Fruit fly (Drosophila melanogaster) whole organism, embryonic: ENCODE results near the gene Atg2.

ENCODE experiments used
- Adf1 ChIP-seq: fragments of 200-800 bp; sonication (Bioruptor generic); IDR thresholded peaks from 2 replicates; pipeline ENCODE4 v1.3.6; 2022; ENCODE audit warnings: missing biosample characterization, missing genetic modification characterization
- Bdp1 ChIP-seq: fragments of 200-800 bp; sonication (Bioruptor generic); optimal IDR thresholded peaks from 3 replicates; lab custom pipeline; 2016; ENCODE audit warnings: missing biosample characterization, missing genetic modification characterization
- Blimp-1 ChIP-seq: fragments of 200-800 bp; sonication (Bioruptor generic); optimal IDR thresholded peaks from 3 replicates; lab custom pipeline; 2018; ENCODE audit warnings: missing biosample characterization, missing genetic modification characterization, mild to moderate bottlenecking, moderate library complexity, missing genetic modification reagents
- BtbVII ChIP-seq: fragments of 200-800 bp; sonication (Bioruptor generic); optimal IDR thresholded peaks from 3 replicates; lab custom pipeline; 2017; ENCODE audit warnings: missing biosample characterization, mild to moderate bottlenecking, missing genetic modification characterization
- CG11696 ChIP-seq: fragments of 200-800 bp; sonication (Bioruptor generic); IDR thresholded peaks from 2 replicates; pipeline ENCODE4 v1.3.6; 2022; ENCODE audit warnings: missing biosample characterization, missing genetic modification characterization
- CG11723 ChIP-seq: fragments of 200-800 bp; sonication (Bioruptor generic); optimal IDR thresholded peaks from 2 replicates; lab custom pipeline; 2017; ENCODE audit warnings: missing biosample characterization, mild to moderate bottlenecking, missing genetic modification characterization
- CG1233 ChIP-seq: fragments of 200-800 bp; sonication (Bioruptor generic); optimal IDR thresholded peaks from 4 replicates; lab custom pipeline; 2018; ENCODE audit warnings: missing biosample characterization, mild to moderate bottlenecking, missing genetic modification characterization
- CG13775 ChIP-seq: fragments of 200-800 bp; sonication (Bioruptor generic); optimal IDR thresholded peaks from 3 replicates; lab custom pipeline; 2017; ENCODE audit warnings: missing biosample characterization, mild to moderate bottlenecking, missing genetic modification characterization
- CG13894 ChIP-seq: fragments of 200-800 bp; sonication (Bioruptor generic); optimal IDR thresholded peaks from 3 replicates; lab custom pipeline; 2018; ENCODE audit warnings: missing biosample characterization, mild to moderate bottlenecking, missing genetic modification characterization, moderate library complexity
- CG17385 ChIP-seq: fragments of 200-800 bp; sonication (Bioruptor generic); optimal IDR thresholded peaks from 3 replicates; lab custom pipeline; 2018; ENCODE audit warnings: missing biosample characterization, mild to moderate bottlenecking, missing genetic modification characterization
- CG17612 ChIP-seq: fragments of 200-800 bp; sonication (Bioruptor generic); IDR thresholded peaks from 2 replicates; pipeline ENCODE4 v1.3.6; 2022; ENCODE audit warnings: missing biosample characterization, missing genetic modification characterization
- CG18619 ChIP-seq: fragments of 200-800 bp; sonication (Bioruptor generic); optimal IDR thresholded peaks from 3 replicates; lab custom pipeline; 2017; ENCODE audit warnings: missing biosample characterization, mild to moderate bottlenecking, missing genetic modification characterization
- CG32532 ChIP-seq: fragments of 200-800 bp; sonication (Bioruptor generic); IDR thresholded peaks from 2 replicates; pipeline ENCODE4 v1.3.6; 2022; ENCODE audit warnings: missing biosample characterization, missing genetic modification characterization
- CG32772 ChIP-seq: fragments of 200-800 bp; sonication (Bioruptor generic); IDR thresholded peaks from 2 replicates; pipeline ENCODE4 v1.3.6; 2022; ENCODE audit warnings: missing biosample characterization, missing genetic modification characterization
- CG3407 ChIP-seq: fragments of 200-800 bp; sonication (Bioruptor generic); optimal IDR thresholded peaks from 2 replicates; lab custom pipeline; 2018; ENCODE audit warnings: missing biosample characterization, mild to moderate bottlenecking, missing genetic modification characterization
- CG4404 ChIP-seq: fragments of 200-800 bp; sonication (Bioruptor generic); IDR thresholded peaks from 2 replicates; pipeline ENCODE4 v1.3.6; 2022; ENCODE audit warnings: missing biosample characterization, missing genetic modification characterization
- CG4820 ChIP-seq: fragments of 200-800 bp; sonication (Bioruptor generic); optimal IDR thresholded peaks from 3 replicates; lab custom pipeline; 2016; ENCODE audit warnings: missing biosample characterization, missing genetic modification characterization
- CG6765 ChIP-seq: fragments of 200-800 bp; sonication (Bioruptor generic); optimal IDR thresholded peaks from 3 replicates; lab custom pipeline; 2017; ENCODE audit warnings: missing biosample characterization, mild to moderate bottlenecking, missing genetic modification characterization
- CG7357 ChIP-seq: fragments of 200-800 bp; sonication (Bioruptor generic); IDR thresholded peaks from 3 replicates; pipeline ENCODE4 v1.3.6; 2022; ENCODE audit warnings: missing biosample characterization, missing genetic modification characterization
- Dad ChIP-seq: fragments of 200-800 bp; sonication (Bioruptor generic); optimal IDR thresholded peaks from 3 replicates; lab custom pipeline; 2016; ENCODE audit warnings: missing biosample characterization, missing genetic modification characterization
- Dek ChIP-seq: fragments of 200-800 bp; sonication (Bioruptor generic); optimal IDR thresholded peaks from 3 replicates; lab custom pipeline; 2019; ENCODE audit warnings: missing biosample characterization, mild to moderate bottlenecking, missing genetic modification characterization, moderate library complexity
- Dip2 ChIP-seq: fragments of 200-800 bp; sonication (Bioruptor generic); IDR thresholded peaks from 2 replicates; pipeline ENCODE4 v1.3.6; 2022; ENCODE audit warnings: missing biosample characterization, missing genetic modification characterization
- E2f1 ChIP-seq: fragments of 200-800 bp; sonication (Bioruptor generic); IDR thresholded peaks from 2 replicates; pipeline ENCODE4 v1.3.6; 2022; ENCODE audit warnings: missing biosample characterization, missing genetic modification characterization
- Ets97D ChIP-seq: fragments of 200-800 bp; sonication (Bioruptor generic); optimal IDR thresholded peaks from 3 replicates; lab custom pipeline; 2016; ENCODE audit warnings: missing biosample characterization, missing genetic modification characterization
- H15 ChIP-seq: fragments of 200-800 bp; sonication (Bioruptor generic); IDR thresholded peaks from 3 replicates; pipeline ENCODE4 v1.3.6; 2022; ENCODE audit warnings: missing biosample characterization, missing genetic modification characterization
- Hmx ChIP-seq: fragments of 200-800 bp; sonication (Bioruptor generic); optimal IDR thresholded peaks from 2 replicates; lab custom pipeline; 2016; ENCODE audit warnings: missing biosample characterization, missing genetic modification characterization
- Hr51 ChIP-seq, 2 experiments: fragments of 200-800 bp; sonication (Bioruptor generic); optimal IDR thresholded peaks; 2 replicates in 1 of 2; 3 replicates in 1 of 2; lab custom pipeline; 2016 to 2018; ENCODE audit warnings: missing biosample characterization in 2 of 2, missing genetic modification characterization in 2 of 2, mild to moderate bottlenecking in 1 of 2, moderate library complexity in 1 of 2
- Usf ChIP-seq: fragments of 200-800 bp; sonication (Bioruptor generic); optimal IDR thresholded peaks from 2 replicates; lab custom pipeline; 2017; ENCODE audit warnings: missing genotype, missing biosample characterization, missing genetic modification characterization
- al ChIP-seq: fragments of 200-800 bp; sonication (Bioruptor generic); IDR thresholded peaks from 2 replicates; pipeline ENCODE4 v1.3.6; 2022; ENCODE audit warnings: missing biosample characterization, missing genetic modification characterization
- bowl ChIP-seq: fragments of 200-800 bp; sonication (Bioruptor generic); IDR thresholded peaks from 2 replicates; pipeline ENCODE4 v1.3.6; 2022; ENCODE audit warnings: missing biosample characterization, missing genetic modification characterization
- chinmo ChIP-seq: fragments of 200-800 bp; sonication (Bioruptor generic); IDR thresholded peaks from 4 replicates; pipeline ENCODE4 v1.3.6; 2022; ENCODE audit warnings: missing biosample characterization, missing genetic modification characterization; ENCODE audit not compliant: partially characterized antibody
- croc ChIP-seq: fragments of 200-800 bp; sonication (Bioruptor generic); conservative IDR thresholded peaks from 3 replicates; pipeline ENCODE4 v1.3.6; 2022; ENCODE audit warnings: missing biosample characterization, missing genetic modification characterization
- exex ChIP-seq: fragments of 200-800 bp; sonication (Bioruptor generic); optimal IDR thresholded peaks from 4 replicates; lab custom pipeline; 2018; ENCODE audit warnings: missing biosample characterization, mild to moderate bottlenecking, missing genetic modification characterization, moderate library complexity
- fru ChIP-seq: fragments of >200 bp; optimal IDR thresholded peaks from 2 replicates; lab custom pipeline; 2017
- gfzf ChIP-seq: fragments of 200-800 bp; sonication (Bioruptor generic); optimal IDR thresholded peaks from 2 replicates; lab custom pipeline; 2016; ENCODE audit warnings: missing biosample characterization, mild to moderate bottlenecking, missing genetic modification characterization, moderate library complexity
- hb ChIP-seq: fragments of 200-800 bp; sonication (Bioruptor generic); IDR thresholded peaks from 3 replicates; pipeline ENCODE4 v1.3.6; 2022; ENCODE audit warnings: missing biosample characterization, missing genetic modification characterization; ENCODE audit not compliant: partially characterized antibody
- insv ChIP-seq, 2 experiments: fragments of 200-800 bp; sonication (Bioruptor generic); optimal IDR thresholded peaks; 3 replicates each; lab custom pipeline; 2016 to 2018; ENCODE audit warnings: missing biosample characterization in 2 of 2, missing genetic modification characterization in 2 of 2
- jigr1 ChIP-seq: fragments of 200-800 bp; sonication (Bioruptor generic); IDR thresholded peaks from 3 replicates; pipeline ENCODE4 v1.3.6; 2022; ENCODE audit warnings: missing biosample characterization, missing genetic modification characterization
- lola ChIP-seq, 3 experiments: fragments of >200 bp in 2 of 3; fragments of 200-800 bp in 1 of 3; sonication (Bioruptor generic) in 1 of 3; optimal IDR thresholded peaks; 2 replicates each; lab custom pipeline; 2017 to 2019; ENCODE audit warnings: missing biosample characterization in 3 of 3, missing genetic modification characterization in 3 of 3, mild to moderate bottlenecking in 1 of 3, moderate library complexity in 1 of 3
- mam ChIP-seq: fragments of 200-800 bp; sonication (Bioruptor generic); optimal IDR thresholded peaks from 3 replicates; lab custom pipeline; 2016; ENCODE audit warnings: missing biosample characterization, missing genetic modification characterization
- nerfin-2 ChIP-seq: fragments of 200-800 bp; sonication (Bioruptor generic); IDR thresholded peaks from 2 replicates; pipeline ENCODE4 v1.3.6; 2022; ENCODE audit warnings: missing biosample characterization, missing genetic modification characterization; ENCODE audit not compliant: partially characterized antibody
- oc ChIP-seq: fragments of 200-800 bp; sonication (Bioruptor generic); optimal IDR thresholded peaks from 2 replicates; lab custom pipeline; 2018; ENCODE audit warnings: missing biosample characterization, mild to moderate bottlenecking, missing genetic modification characterization, moderate library complexity
- otp ChIP-seq: fragments of 200-800 bp; sonication (Bioruptor generic); IDR thresholded peaks from 3 replicates; pipeline ENCODE4, ENCODE4 v1.3.6; 2022; ENCODE audit warnings: missing biosample characterization, missing genetic modification characterization
- peb ChIP-seq: fragments of 200-800 bp; sonication (Bioruptor generic); IDR thresholded peaks from 2 replicates; pipeline ENCODE4 v1.3.6; 2022; ENCODE audit warnings: missing biosample characterization, missing genetic modification characterization
- pzg ChIP-seq: fragments of 200-800 bp; sonication (Bioruptor generic); optimal IDR thresholded peaks from 3 replicates; lab custom pipeline; 2018; ENCODE audit warnings: missing biosample characterization, mild to moderate bottlenecking, missing genetic modification characterization, moderate library complexity
- rib ChIP-seq: fragments of 200-800 bp; sonication (Bioruptor generic); IDR thresholded peaks from 2 replicates; pipeline ENCODE4 v1.3.6; 2022; ENCODE audit warnings: missing biosample characterization, missing genetic modification characterization
- row ChIP-seq: fragments of 200-800 bp; sonication (Bioruptor generic); IDR thresholded peaks from 3 replicates; pipeline ENCODE4 v1.3.6; 2022; ENCODE audit warnings: missing biosample characterization, missing genetic modification characterization
- scrt ChIP-seq: fragments of 200-800 bp; sonication (Bioruptor generic); optimal IDR thresholded peaks from 2 replicates; lab custom pipeline; 2018; ENCODE audit warnings: missing biosample characterization, mild to moderate bottlenecking, missing genetic modification characterization, moderate library complexity
- sens-2 ChIP-seq: fragments of 200-800 bp; sonication (Bioruptor generic); IDR thresholded peaks from 2 replicates; pipeline ENCODE4 v1.3.6; 2022; ENCODE audit warnings: missing biosample characterization, missing genetic modification characterization
- sima ChIP-seq: fragments of 200-800 bp; sonication (Bioruptor generic); optimal IDR thresholded peaks from 2 replicates; lab custom pipeline; 2016; ENCODE audit warnings: missing biosample characterization, missing genetic modification characterization
- tup ChIP-seq: fragments of 200-800 bp; sonication (Bioruptor generic); optimal IDR thresholded peaks from 2 replicates; lab custom pipeline; 2016; ENCODE audit warnings: missing biosample characterization, mild to moderate bottlenecking, missing genetic modification characterization, moderate library complexity

Atg2 gene

dm6 chr3L:2773968-2774461 lies at the start of gene Atg2, which contains the start of gene CG12093 (continued):
- peak; percentile 78 for TF ChIP-seq CG11723 (GFP tag; lab: Kevin White, UChicago)
- peak; percentile 61; the same call in 1 of the 2 replicates for TF ChIP-seq bowl (GFP tag; lab: Robert Waterston, UW)
- peak; percentile 87 for TF ChIP-seq oc (tag; lab: Kevin White, UChicago)
- peak; percentile 94 for TF ChIP-seq mam (GFP tag; lab: Kevin White, UChicago)
- peak; percentile 83 for TF ChIP-seq sens-2 (GFP tag; lab: Robert Waterston, UW)
- peak; percentile 90 to 94 for TF ChIP-seq Hr51 (GFP tag; optimal IDR thresholded peaks at IDR 0.05; lab: Kevin White, UChicago)
- peak; percentile 85 for TF ChIP-seq otp (GFP tag; lab: Robert Waterston, UW)
- no peak for TF ChIP-seq hb
- peak; percentile 74 for TF ChIP-seq exex (tag; lab: Kevin White, UChicago)
- TF ChIP-seq jigr1, result peak; percentile 79
- TF ChIP-seq E2f1, result peak; percentile 93
- TF ChIP-seq CG1233 (GFP tag; lab: Kevin White, UChicago), result peak; percentile 90
- peak; percentile 95 for TF ChIP-seq row (GFP tag; lab: Robert Waterston, UW)
- TF ChIP-seq CG32532, result peak; percentile 97
- TF ChIP-seq Dad (GFP tag; lab: Kevin White, UChicago), result peak; percentile 60
- TF ChIP-seq CG17612, result peak; percentile 84
- peak in 1 of 3 experiments; percentile 91 for TF ChIP-seq lola (GFP tag; optimal IDR thresholded peaks at IDR 0.05; lab: Kevin White, UChicago)
- TF ChIP-seq sima (GFP tag; lab: Kevin White, UChicago), result no peak
- peak; percentile 95 for TF ChIP-seq Dek (tag; lab: Kevin White, UChicago)
- TF ChIP-seq CG13894 (tag; lab: Kevin White, UChicago), result peak; percentile 90
- TF ChIP-seq rib (GFP tag; lab: Robert Waterston, UW), result peak; percentile 89
- peak in 1 of 2 experiments; percentile 67 for TF ChIP-seq insv (GFP tag; optimal IDR thresholded peaks at IDR 0.05; lab: Kevin White, UChicago)
- peak; percentile 74 for TF ChIP-seq BtbVII (GFP tag; lab: Kevin White, UChicago)
- TF ChIP-seq Blimp-1 (GFP tag; lab: Kevin White, UChicago), result peak; percentile 79
- TF ChIP-seq CG3407 (GFP tag; lab: Kevin White, UChicago), result peak; percentile 81
- TF ChIP-seq CG13775 (GFP tag; lab: Kevin White, UChicago), result peak; percentile 94
- TF ChIP-seq CG6765 (GFP tag; lab: Kevin White, UChicago), result peak; percentile 74
- peak; percentile 41 for TF ChIP-seq Bdp1 (GFP tag; lab: Kevin White, UChicago)
- TF ChIP-seq Ets97D (GFP tag; lab: Kevin White, UChicago), result peak; percentile 55
- no peak for TF ChIP-seq fru
- TF ChIP-seq Adf1 (GFP tag; lab: Robert Waterston, UW), result peak; percentile 75
- peak; percentile 63 for TF ChIP-seq CG11696
- TF ChIP-seq pzg (GFP tag; lab: Kevin White, UChicago), result peak; percentile 64
- TF ChIP-seq H15 (GFP tag; lab: Robert Waterston, UW), result peak; percentile 88
- peak; percentile 82 for TF ChIP-seq CG4820 (GFP tag; lab: Kevin White, UChicago)
- TF ChIP-seq CG7357 (GFP tag; lab: Robert Waterston, UW), result peak; percentile 86
- peak; percentile 97 for TF ChIP-seq CG17385 (GFP tag; lab: Kevin White, UChicago)
- no peak for TF ChIP-seq nerfin-2
- peak; percentile 88 for TF ChIP-seq peb (GFP tag; lab: Robert Waterston, UW)
- TF ChIP-seq Dip2, result no peak
- TF ChIP-seq chinmo, result no peak
- TF ChIP-seq CG18619 (GFP tag; lab: Kevin White, UChicago), result peak; percentile 91
- peak; percentile 93 for TF ChIP-seq al (GFP tag; lab: Robert Waterston, UW)
- TF ChIP-seq CG4404 (GFP tag; lab: Robert Waterston, UW), result peak; percentile 93
- TF ChIP-seq CG32772 (GFP tag; lab: Robert Waterston, UW), result peak; percentile 93
- peak; percentile 90 for TF ChIP-seq scrt (GFP tag; lab: Kevin White, UChicago)
- TF ChIP-seq Usf, result peak; percentile 86
- peak; percentile 67 for TF ChIP-seq tup (GFP tag; lab: Kevin White, UChicago)
- no peak for TF ChIP-seq Hmx
- peak; percentile 80 for TF ChIP-seq croc (GFP tag; lab: Robert Waterston, UW)
- peak; percentile 81 for TF ChIP-seq gfzf (GFP tag; lab: Kevin White, UChicago)
